Worm (Caenorhabditis elegans) whole organism, L4 larva: Measurements from ENCODE around the gene idpc-6.
A peak's percentile ranks its signal among the peaks of the same experiment; 100 is the strongest.

ENCODE experiments used
- F26F4.8 ChIP-seq: fragments of 200-800 bp; sonication (Bioruptor generic); conservative IDR thresholded peaks from 2 replicates; pipeline ENCODE4 v1.3.6; 2022; ENCODE audit warnings: missing genetic modification characterization, missing compliant biosample characterization
- ZK546.5 ChIP-seq, 2 experiments: sonication (generic microtip); optimal IDR thresholded peaks; 2 replicates each; lab custom pipeline; 2017; ENCODE audit warnings: missing biosample characterization in 2 of 2, missing genetic modification characterization in 2 of 2
- attf-4 ChIP-seq: sonication (generic microtip); optimal IDR thresholded peaks from 3 replicates; lab custom pipeline; 2017; ENCODE audit warnings: missing biosample characterization, missing genetic modification characterization
- cey-2 ChIP-seq: sonication (generic microtip); optimal IDR thresholded peaks from 3 replicates; lab custom pipeline; 2017; ENCODE audit warnings: missing genetic modification characterization, mild to moderate bottlenecking, missing compliant biosample characterization, antibody characterized with exemption, borderline replicate concordance; ENCODE audit not compliant: insufficient read depth
- dmd-9 ChIP-seq: fragments of 200-800 bp; sonication (Bioruptor generic); IDR thresholded peaks from 2 replicates; pipeline ENCODE4 v1.3.6; 2022; ENCODE audit warnings: missing genetic modification reagents, missing genetic modification characterization, missing compliant biosample characterization
- lin-15B ChIP-seq: fragments of 150-350 bp; sonication (generic microtip); optimal IDR thresholded peaks from 3 replicates; lab custom pipeline; 2014; ENCODE audit warnings: missing biosample characterization, missing genetic modification characterization
- lin-39 ChIP-seq: fragments of 150-350 bp; optimal IDR thresholded peaks from 2 replicates; lab custom pipeline; 2014; ENCODE audit warnings: missing biosample characterization, missing genetic modification reagents, missing genetic modification characterization
- pha-4 ChIP-seq, 2 experiments: fragments of 150-350 bp in 1 of 2; fragments of 200-800 bp in 1 of 2; sonication (Bioruptor generic) in 1 of 2; IDR thresholded peaks in 1 of 2; optimal IDR thresholded peaks in 1 of 2; 2 replicates each; pipeline versions ENCODE4 v1.3.6 to Lab custom; 2014 to 2022; ENCODE audit warnings: missing genetic modification characterization in 2 of 2, missing genetic modification reagents in 2 of 2, missing biosample characterization in 1 of 2, missing compliant biosample characterization in 1 of 2
- unc-62 ChIP-seq, 3 experiments: fragments of 150-350 bp in 1 of 3; sonication (generic microtip); optimal IDR thresholded peaks in 2 of 3; peaks in 1 of 3; 1 replicate in 1 of 3; 2 replicates in 2 of 3; lab custom pipeline; 2014 to 2017; ENCODE audit warnings: missing biosample characterization in 3 of 3, missing genetic modification characterization in 3 of 3, missing genetic modification reagents in 3 of 3, missing genotype in 1 of 3
- vab-7 ChIP-seq: fragments of 200-800 bp; sonication (Bioruptor generic); IDR thresholded peaks from 2 replicates; pipeline ENCODE4 v1.3.6; 2022; ENCODE audit warnings: missing genetic modification reagents, missing genetic modification characterization, missing compliant biosample characterization
- ztf-11 ChIP-seq: fragments of 150-350 bp; optimal IDR thresholded peaks from 2 replicates; lab custom pipeline; 2014; ENCODE audit warnings: missing biosample characterization, missing genetic modification characterization

- TF ChIP-seq lin-39 (tag; lab: Kevin White, UChicago) (no peak), lin-15B (tag; lab: Kevin White, UChicago) (no peak), unc-62 (GFP tag; optimal IDR thresholded peaks at IDR 0.05 in 1 of 2; lab: Kevin White, UChicago) (no peak), unc-62 (tag; optimal IDR thresholded peaks at IDR 0.05; lab: Kevin White, UChicago) (no peak), dmd-9 (GFP tag; lab: Robert Waterston, UW) (no peak), vab-7 (GFP tag; lab: Robert Waterston, UW) (0 out of 2 replicates have a peak, but pooled peaks have one; percentile 17), ztf-11 (tag; lab: Kevin White, UChicago) (no peak), F26F4.8 (GFP tag; lab: Robert Waterston, UW) (no peak), attf-4 (tag; lab: Kevin White, UChicago) (no peak), pha-4 (GFP tag; IDR thresholded peaks at IDR 0.05; lab: Robert Waterston, UW) (no peak), pha-4 (tag; optimal IDR thresholded peaks at IDR 0.05; lab: Kevin White, UChicago) (no peak), cey-2 (tag; lab: Kevin White, UChicago) (no peak), ZK546.5 (tag; optimal IDR thresholded peaks at IDR 0.05; lab: Kevin White, UChicago) (no peak)
These were observed 1.5 kb upstream of the idpc-6 start for ce11 chrV:9618420-9618819.
